Worm (Caenorhabditis elegans) whole organism, L1 larva: ENCODE measurements around the gene lgc-31.

Experiments used
- F16B12.6 ChIP-seq: fragments of 150-350 bp; optimal IDR thresholded peaks from 2 replicates; lab custom pipeline; 2014; ENCODE audit warnings: missing biosample characterization, missing genetic modification characterization
- Y116A8C.19 ChIP-seq: sonication (generic microtip); optimal IDR thresholded peaks from 2 replicates; lab custom pipeline; 2016; ENCODE audit warnings: missing compliant biosample characterization, missing genetic modification characterization, borderline replicate concordance
- aly-2 ChIP-seq: fragments of 150-350 bp; optimal IDR thresholded peaks from 2 replicates; lab custom pipeline; 2014; ENCODE audit warnings: missing biosample characterization, missing genetic modification characterization
- ama-1 ChIP-seq: fragments of 150-350 bp; optimal IDR thresholded peaks from 2 replicates; lab custom pipeline; 2014
- blmp-1 ChIP-seq: fragments of 150-350 bp; optimal IDR thresholded peaks from 2 replicates; lab custom pipeline; 2014; ENCODE audit warnings: missing biosample characterization, missing genetic modification characterization
- ceh-63 ChIP-seq: fragments of 200-800 bp; sonication (Bioruptor generic); optimal IDR thresholded peaks from 2 replicates; lab custom pipeline; 2018; ENCODE audit warnings: mild to moderate bottlenecking, missing genetic modification characterization, missing compliant biosample characterization
- ceh-8 ChIP-seq: fragments of 200-800 bp; sonication (Bioruptor generic); optimal IDR thresholded peaks from 2 replicates; lab custom pipeline; 2018; ENCODE audit warnings: mild to moderate bottlenecking, missing genetic modification characterization, moderate library complexity, missing compliant biosample characterization
- ceh-90 ChIP-seq: sonication (generic microtip); optimal IDR thresholded peaks from 2 replicates; lab custom pipeline; 2016; ENCODE audit warnings: missing genetic modification characterization, missing compliant biosample characterization
- ces-1 ChIP-seq: fragments of 150-350 bp; optimal IDR thresholded peaks from 2 replicates; lab custom pipeline; 2014; ENCODE audit warnings: missing biosample characterization, missing genetic modification reagents, missing genetic modification characterization
- dpl-1 ChIP-seq, 3 experiments: fragments of 150-350 bp in 2 of 3; sonication (generic microtip) in 1 of 3; optimal IDR thresholded peaks; 2 replicates each; lab custom pipeline; 2014 to 2017; ENCODE audit warnings: missing biosample characterization in 3 of 3, missing genetic modification characterization in 3 of 3, missing genetic modification reagents in 3 of 3
- efl-1 ChIP-seq, 4 experiments: fragments of 150-350 bp; optimal IDR thresholded peaks in 3 of 4; peaks in 1 of 4; 1 replicate in 1 of 4; 2 replicates in 3 of 4; lab custom pipeline; 2014; ENCODE audit warnings: missing biosample characterization in 2 of 4, missing genetic modification characterization in 2 of 4, missing genetic modification reagents in 2 of 4
- efl-3 ChIP-seq: fragments of 200-800 bp; sonication (Bioruptor generic); optimal IDR thresholded peaks from 2 replicates; lab custom pipeline; 2018; ENCODE audit warnings: mild to moderate bottlenecking, missing genetic modification characterization, missing compliant biosample characterization
- egl-13 ChIP-seq: sonication (generic microtip); optimal IDR thresholded peaks from 2 replicates; lab custom pipeline; 2016; ENCODE audit warnings: missing genotype, missing genetic modification reagents, missing genetic modification characterization, missing compliant biosample characterization
- egl-27 ChIP-seq, 2 experiments: fragments of 150-350 bp in 1 of 2; sonication (generic microtip); optimal IDR thresholded peaks; 3 replicates each; lab custom pipeline; 2017 to 2018; ENCODE audit warnings: missing biosample characterization in 2 of 2, missing genetic modification characterization in 2 of 2, missing genetic modification reagents in 2 of 2
- elt-2 ChIP-seq: sonication (generic microtip); optimal IDR thresholded peaks from 2 replicates; lab custom pipeline; 2016; ENCODE audit warnings: missing genetic modification characterization, mild to moderate bottlenecking, inconsistent platforms, missing compliant biosample characterization, missing genetic modification reagents
- elt-3 ChIP-seq, 6 experiments: fragments of 150-350 bp in 1 of 6; sonication (generic microtip); optimal IDR thresholded peaks; 2 replicates each; lab custom pipeline; 2017 to 2018; ENCODE audit warnings: missing biosample characterization in 6 of 6, missing genetic modification characterization in 6 of 6, inconsistent platforms in 1 of 6
- ets-5 ChIP-seq: fragments of 200-800 bp; sonication (Bioruptor generic); IDR thresholded peaks from 2 replicates; pipeline ENCODE4 v1.3.6; 2022; ENCODE audit warnings: missing genetic modification characterization, missing compliant biosample characterization
- fkh-8 ChIP-seq: sonication (generic microtip); optimal IDR thresholded peaks from 2 replicates; lab custom pipeline; 2016; ENCODE audit warnings: mild to moderate bottlenecking, missing genetic modification characterization, missing compliant biosample characterization
- grh-1 ChIP-seq: fragments of 200-800 bp; sonication (Bioruptor generic); IDR thresholded peaks from 2 replicates; pipeline ENCODE4 v1.3.6; 2022; ENCODE audit warnings: missing genetic modification reagents, missing genetic modification characterization, missing compliant biosample characterization
- hlh-17 ChIP-seq: fragments of 200-800 bp; sonication (Bioruptor generic); optimal IDR thresholded peaks from 2 replicates; lab custom pipeline; 2018; ENCODE audit warnings: missing genetic modification characterization, mild to moderate bottlenecking, missing compliant biosample characterization, moderate library complexity, borderline replicate concordance
- hlh-4 ChIP-seq: sonication (generic microtip); optimal IDR thresholded peaks from 2 replicates; lab custom pipeline; 2016; ENCODE audit warnings: mild to moderate bottlenecking, missing genetic modification characterization, missing compliant biosample characterization
- hpl-2 ChIP-seq: fragments of 150-350 bp; optimal IDR thresholded peaks from 2 replicates; lab custom pipeline; 2014; ENCODE audit warnings: missing biosample characterization, missing genetic modification reagents, missing genetic modification characterization
- jun-1 ChIP-seq: fragments of 150-350 bp; optimal IDR thresholded peaks from 2 replicates; lab custom pipeline; 2014; ENCODE audit warnings: missing biosample characterization, missing genetic modification reagents, missing genetic modification characterization
- lin-14 ChIP-seq: fragments of 200-800 bp; sonication (Bioruptor generic); optimal IDR thresholded peaks from 2 replicates; lab custom pipeline; 2018; ENCODE audit warnings: mild to moderate bottlenecking, missing genetic modification characterization, moderate library complexity, missing compliant biosample characterization
- lin-39 ChIP-seq: fragments of 150-350 bp; optimal IDR thresholded peaks from 2 replicates; lab custom pipeline; 2014; ENCODE audit warnings: missing biosample characterization, missing genetic modification reagents, missing genetic modification characterization
- lir-3 ChIP-seq: sonication (generic microtip); optimal IDR thresholded peaks from 2 replicates; lab custom pipeline; 2016; ENCODE audit warnings: mild to moderate bottlenecking, missing genetic modification characterization, moderate library complexity, missing compliant biosample characterization; ENCODE audit not compliant: poor library complexity
- mab-9 ChIP-seq: fragments of 200-800 bp; sonication (Bioruptor generic); IDR thresholded peaks from 2 replicates; pipeline ENCODE4 v1.3.6; 2022; ENCODE audit warnings: missing genetic modification reagents, missing genetic modification characterization, missing compliant biosample characterization
- mdl-1 ChIP-seq, 2 experiments: fragments of 150-350 bp; optimal IDR thresholded peaks; 2 replicates each; lab custom pipeline; 2014 to 2017; ENCODE audit warnings: missing biosample characterization in 2 of 2, missing genetic modification characterization in 2 of 2, inconsistent platforms in 1 of 2
- mef-2 ChIP-seq: fragments of 150-350 bp; optimal IDR thresholded peaks from 2 replicates; lab custom pipeline; 2014; ENCODE audit warnings: missing biosample characterization, missing genetic modification characterization
- nhr-12 ChIP-seq: sonication (generic microtip); optimal IDR thresholded peaks from 2 replicates; lab custom pipeline; 2017; ENCODE audit warnings: missing biosample characterization, missing genetic modification characterization
- nhr-20 ChIP-seq: sonication (generic microtip); optimal IDR thresholded peaks from 2 replicates; lab custom pipeline; 2016; ENCODE audit warnings: mild to moderate bottlenecking, missing genetic modification characterization, missing compliant biosample characterization
- nhr-28 ChIP-seq: fragments of 150-350 bp; optimal IDR thresholded peaks from 2 replicates; lab custom pipeline; 2014; ENCODE audit warnings: missing biosample characterization, missing genetic modification characterization
- nhr-47 ChIP-seq: sonication (generic microtip); optimal IDR thresholded peaks from 2 replicates; lab custom pipeline; 2016; ENCODE audit warnings: mild to moderate bottlenecking, missing genetic modification characterization, moderate library complexity, missing compliant biosample characterization
- nhr-71 ChIP-seq: sonication (generic microtip); optimal IDR thresholded peaks from 2 replicates; lab custom pipeline; 2016; ENCODE audit warnings: mild to moderate bottlenecking, missing genetic modification characterization, moderate library complexity, missing compliant biosample characterization
- nhr-76 ChIP-seq: sonication (generic microtip); optimal IDR thresholded peaks from 2 replicates; lab custom pipeline; 2017; ENCODE audit warnings: missing biosample characterization, missing genetic modification characterization
- nhr-90 ChIP-seq: sonication (generic microtip); optimal IDR thresholded peaks from 2 replicates; lab custom pipeline; 2016; ENCODE audit warnings: mild to moderate bottlenecking, missing genetic modification characterization, missing compliant biosample characterization; ENCODE audit not compliant: poor library complexity
- pax-3 ChIP-seq: fragments of 200-800 bp; sonication (Bioruptor generic); optimal IDR thresholded peaks from 2 replicates; lab custom pipeline; 2018; ENCODE audit warnings: mild to moderate bottlenecking, missing genetic modification characterization, moderate library complexity, missing compliant biosample characterization
- pqm-1 ChIP-seq: sonication (generic microtip); optimal IDR thresholded peaks from 3 replicates; lab custom pipeline; 2017; ENCODE audit warnings: missing biosample characterization, missing genetic modification characterization
- skn-1 ChIP-seq: fragments of 150-350 bp; optimal IDR thresholded peaks from 2 replicates; lab custom pipeline; 2014; ENCODE audit warnings: missing biosample characterization, missing genetic modification characterization
- snu-23 ChIP-seq: sonication (generic microtip); optimal IDR thresholded peaks from 2 replicates; lab custom pipeline; 2016; ENCODE audit warnings: missing genetic modification characterization, missing compliant biosample characterization
- swsn-7 ChIP-seq: sonication (generic microtip); optimal IDR thresholded peaks from 2 replicates; lab custom pipeline; 2016; ENCODE audit warnings: missing genetic modification characterization, missing compliant biosample characterization
- tbx-2 ChIP-seq: sonication (generic microtip); optimal IDR thresholded peaks from 2 replicates; lab custom pipeline; 2016; ENCODE audit warnings: missing genetic modification characterization, missing compliant biosample characterization
- tlp-1 ChIP-seq: fragments of 150-350 bp; optimal IDR thresholded peaks from 2 replicates; lab custom pipeline; 2014; ENCODE audit warnings: missing biosample characterization, missing genetic modification characterization
- unc-30 ChIP-seq: sonication (generic microtip); optimal IDR thresholded peaks from 2 replicates; lab custom pipeline; 2017; ENCODE audit warnings: missing biosample characterization, missing genetic modification characterization
- unc-98 ChIP-seq: fragments of 200-800 bp; sonication (Bioruptor generic); IDR thresholded peaks from 2 replicates; pipeline ENCODE4 v1.3.6; 2022; ENCODE audit warnings: missing genetic modification characterization, missing compliant biosample characterization
- xbp-1 ChIP-seq: sonication (generic microtip); optimal IDR thresholded peaks from 2 replicates; lab custom pipeline; 2016; ENCODE audit warnings: missing genetic modification characterization, missing compliant biosample characterization
- zag-1 ChIP-seq: fragments of 150-350 bp; optimal IDR thresholded peaks from 2 replicates; lab custom pipeline; 2014; ENCODE audit warnings: missing biosample characterization, missing genetic modification characterization
- zip-4 ChIP-seq: fragments of 200-800 bp; sonication (Bioruptor generic); optimal IDR thresholded peaks from 2 replicates; lab custom pipeline; 2018; ENCODE audit warnings: mild to moderate bottlenecking, missing genetic modification characterization, moderate library complexity, missing compliant biosample characterization
- ztf-11 ChIP-seq, 2 experiments: sonication (generic microtip); optimal IDR thresholded peaks; 2 replicates each; lab custom pipeline; 2016 to 2017; ENCODE audit warnings: missing genetic modification characterization in 2 of 2, missing biosample characterization in 1 of 2, missing compliant biosample characterization in 1 of 2
- ztf-4 ChIP-seq: fragments of 150-350 bp; optimal IDR thresholded peaks from 2 replicates; lab custom pipeline; 2014; ENCODE audit warnings: missing biosample characterization, missing genetic modification characterization

lgc-31 gene

DNA sequence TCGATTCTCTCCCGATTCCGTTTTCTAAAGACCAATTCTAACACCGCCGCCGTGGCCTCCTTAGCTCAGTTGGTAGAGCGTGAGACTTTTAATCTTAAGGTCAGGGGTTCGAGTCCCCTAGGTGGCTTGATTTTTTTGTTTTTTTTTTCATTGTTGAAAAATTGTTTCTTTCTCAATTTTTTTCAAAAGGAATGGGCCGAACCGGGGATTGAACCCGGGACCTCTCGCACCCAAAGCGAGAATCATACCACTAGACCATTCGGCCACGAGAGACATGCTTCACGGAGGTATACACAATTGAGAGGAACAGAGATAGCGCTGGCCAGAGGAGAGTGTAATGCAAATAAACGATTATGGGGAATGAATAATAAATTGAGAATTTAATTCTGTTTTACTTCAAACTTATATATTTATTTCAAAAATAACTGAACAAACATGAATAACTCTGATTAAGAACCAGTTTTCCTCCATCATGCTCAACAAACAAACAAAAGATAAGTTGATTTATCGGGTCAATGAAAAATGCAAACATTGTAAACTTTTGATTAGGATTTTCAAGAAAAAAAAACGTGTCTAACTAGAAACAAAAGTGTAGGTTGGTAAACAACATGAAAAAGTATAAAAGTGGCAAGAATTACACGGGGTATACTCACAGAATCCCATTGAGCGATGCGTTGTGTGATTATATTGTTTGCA is 56.6 kb downstream of the lgc-31 start, which contains the start of gene pqn-71:
pqn-71 (plus strand) TSS at position 646 of the 696 bp plus-strand sequence.
- TF ChIP-seq nhr-12, result no peak
- peak; percentile 74 for TF ChIP-seq fkh-8 (tag; lab: Kevin White, UChicago)
- TF ChIP-seq nhr-76 (tag; lab: Kevin White, UChicago), result no peak
- 0 out of 2 replicates have a peak, but pooled peaks have one; percentile 25 for TF ChIP-seq unc-98 (GFP tag; lab: Robert Waterston, UW)
- TF ChIP-seq egl-13 (tag; lab: Kevin White, UChicago), result peak; percentile 72
- no peak for TF ChIP-seq Y116A8C.19 (tag; lab: Kevin White, UChicago)
- peak; percentile 76 for TF ChIP-seq tbx-2 (tag; lab: Kevin White, UChicago)
- TF ChIP-seq xbp-1 (tag; lab: Kevin White, UChicago), result peak; percentile 65
- TF ChIP-seq hlh-4 (tag; lab: Kevin White, UChicago), result no peak
- TF ChIP-seq aly-2 (tag; lab: Kevin White, UChicago), result peak; percentile 39
- TF ChIP-seq lir-3 (tag; lab: Kevin White, UChicago), result peak; percentile 44
- TF ChIP-seq egl-27 (tag; optimal IDR thresholded peaks at IDR 0.05; lab: Kevin White, UChicago), result no peak
- peak; percentile 94 for TF ChIP-seq nhr-90
- TF ChIP-seq ceh-90 (tag; lab: Kevin White, UChicago), result peak; percentile 25
- peak; percentile 32 for TF ChIP-seq blmp-1 (tag; lab: Kevin White, UChicago)
- TF ChIP-seq ama-1, result no peak
- TF ChIP-seq grh-1 (GFP tag; lab: Robert Waterston, UW), result peak; percentile 34; the same call in 1 of the 2 replicates
- TF ChIP-seq zag-1 (tag; lab: Kevin White, UChicago), result no peak
- TF ChIP-seq dpl-1 (GFP tag; optimal IDR thresholded peaks at IDR 0.05; lab: Kevin White, UChicago), result peak; percentile 39 to 58 (median 48)
- TF ChIP-seq ztf-4, result no peak
- peak; percentile 77 for TF ChIP-seq lin-14 (GFP tag; lab: Kevin White, UChicago)
- no peak for TF ChIP-seq nhr-28 (tag; lab: Kevin White, UChicago)
- TF ChIP-seq hpl-2, result peak; percentile 79
- TF ChIP-seq nhr-47 (tag; lab: Kevin White, UChicago), result peak; percentile 91
- TF ChIP-seq efl-1 (optimal IDR thresholded peaks at IDR 0.05; lab: Kevin White, UChicago), result peak; percentile 42 to 68
- peak; percentile 42 to 96 for TF ChIP-seq efl-1 (GFP tag; optimal IDR thresholded peaks at IDR 0.05 in 1 of 2; lab: Kevin White, UChicago)
- TF ChIP-seq nhr-71 (tag; lab: Kevin White, UChicago), result peak; percentile 89
- TF ChIP-seq pax-3, result peak; percentile 64
- TF ChIP-seq mef-2, result no peak
- TF ChIP-seq ceh-8 (GFP tag; lab: Kevin White, UChicago), result no peak
- TF ChIP-seq efl-3 (GFP tag; lab: Kevin White, UChicago), result peak; percentile 22
- no peak for TF ChIP-seq ceh-63 (GFP tag; lab: Kevin White, UChicago)
- peak; percentile 83 for TF ChIP-seq elt-2 (tag; lab: Kevin White, UChicago)
- TF ChIP-seq ets-5, result no peak
- no peak for TF ChIP-seq F16B12.6 (tag; lab: Kevin White, UChicago)
- no peak for TF ChIP-seq tlp-1 (tag; lab: Kevin White, UChicago)
- no peak for TF ChIP-seq lin-39 (tag; lab: Kevin White, UChicago)
- TF ChIP-seq swsn-7 (tag; lab: Kevin White, UChicago), result peak; percentile 78
- peak; percentile 49 for TF ChIP-seq skn-1 (tag; lab: Kevin White, UChicago)
- no peak for TF ChIP-seq pqm-1 (tag; lab: Kevin White, UChicago)
- TF ChIP-seq jun-1 (tag; lab: Kevin White, UChicago), result peak; percentile 83
- peak; percentile 90 for TF ChIP-seq snu-23
- TF ChIP-seq ztf-11 (tag; optimal IDR thresholded peaks at IDR 0.05; lab: Kevin White, UChicago), result peak in 1 of 2 experiments; percentile 38
- no peak for TF ChIP-seq unc-30 (tag; lab: Kevin White, UChicago)
- peak; percentile 33 for TF ChIP-seq zip-4 (GFP tag; lab: Kevin White, UChicago)
- TF ChIP-seq mab-9 (GFP tag; lab: Robert Waterston, UW), result 0 out of 2 replicates have a peak, but pooled peaks have one; percentile 8
- TF ChIP-seq nhr-20 (tag; lab: Kevin White, UChicago), result peak; percentile 85
- TF ChIP-seq mdl-1 (tag; optimal IDR thresholded peaks at IDR 0.05; lab: Kevin White, UChicago), result peak in 1 of 2 experiments; percentile 51
- peak in 2 of 6 experiments; percentile 45 to 72 for TF ChIP-seq elt-3 (tag; optimal IDR thresholded peaks at IDR 0.05; lab: Kevin White, UChicago)
- no peak for TF ChIP-seq hlh-17
- TF ChIP-seq ces-1, result no peak
